Fruit fly (Drosophila melanogaster) whole organism, embryonic: ENCODE measurements around the gene mRpS7.

Experiments used
- Bgb ChIP-seq: fragments of 200-800 bp; sonication (Bioruptor generic); IDR thresholded peaks from 2 replicates; pipeline ENCODE4 v1.3.6; 2022; ENCODE audit warnings: missing biosample characterization, missing genetic modification characterization; ENCODE audit not compliant: partially characterized antibody
- CG11504 ChIP-seq: fragments of 200-800 bp; sonication (Bioruptor generic); optimal IDR thresholded peaks from 3 replicates; lab custom pipeline; 2019; ENCODE audit warnings: missing biosample characterization, mild to moderate bottlenecking, missing genetic modification characterization, moderate library complexity
- CG12391 ChIP-seq: fragments of 200-800 bp; sonication (Bioruptor generic); optimal IDR thresholded peaks from 3 replicates; lab custom pipeline; 2018; ENCODE audit warnings: missing biosample characterization, mild to moderate bottlenecking, missing genetic modification characterization, moderate library complexity
- CG13123 ChIP-seq: fragments of 200-800 bp; sonication (Bioruptor generic); optimal IDR thresholded peaks from 2 replicates; lab custom pipeline; 2016; ENCODE audit warnings: missing biosample characterization, missing genetic modification characterization
- CG15011 ChIP-seq: fragments of 200-800 bp; sonication (Bioruptor generic); optimal IDR thresholded peaks from 3 replicates; lab custom pipeline; 2018; ENCODE audit warnings: missing biosample characterization, mild to moderate bottlenecking, missing genetic modification characterization
- CG16779 ChIP-seq: fragments of 200-800 bp; sonication (Bioruptor generic); IDR thresholded peaks from 2 replicates; pipeline ENCODE4 v1.3.6; 2022; ENCODE audit warnings: missing biosample characterization, missing genetic modification characterization
- CG17359 ChIP-seq: fragments of 200-800 bp; sonication (Bioruptor generic); optimal IDR thresholded peaks from 3 replicates; lab custom pipeline; 2018; ENCODE audit warnings: missing biosample characterization, mild to moderate bottlenecking, missing genetic modification characterization, moderate library complexity
- CG17568 ChIP-seq: fragments of 200-800 bp; sonication (Bioruptor generic); optimal IDR thresholded peaks from 2 replicates; lab custom pipeline; 2018; ENCODE audit warnings: missing biosample characterization, mild to moderate bottlenecking, missing genetic modification characterization, moderate library complexity
- CG17829 ChIP-seq: fragments of 200-800 bp; optimal IDR thresholded peaks from 2 replicates; lab custom pipeline; 2019; ENCODE audit warnings: missing biosample characterization, mild to moderate bottlenecking, missing genetic modification characterization, moderate library complexity
- CG1832 ChIP-seq: fragments of 200-800 bp; sonication (Bioruptor generic); optimal IDR thresholded peaks from 2 replicates; lab custom pipeline; 2017; ENCODE audit warnings: missing biosample characterization, mild to moderate bottlenecking, missing genetic modification characterization, inconsistent platforms
- CG18599 ChIP-seq: fragments of 200-800 bp; sonication (Bioruptor generic); optimal IDR thresholded peaks from 3 replicates; lab custom pipeline; 2017; ENCODE audit warnings: missing biosample characterization, missing genetic modification characterization, mild to moderate bottlenecking, moderate library complexity, missing genetic modification reagents
- CG2129 ChIP-seq: fragments of 200-800 bp; sonication (Bioruptor generic); IDR thresholded peaks from 2 replicates; pipeline ENCODE4 v1.3.6; 2022; ENCODE audit warnings: missing biosample characterization, missing genetic modification characterization; ENCODE audit not compliant: partially characterized antibody
- CG2199 ChIP-seq: fragments of 200-800 bp; sonication (Bioruptor generic); IDR thresholded peaks from 3 replicates; pipeline ENCODE4 v1.3.6; 2022; ENCODE audit warnings: missing biosample characterization, missing genetic modification characterization
- CG32767 ChIP-seq: fragments of 200-800 bp; sonication (Bioruptor generic); IDR thresholded peaks from 2 replicates; pipeline ENCODE4 v1.3.6; 2022; ENCODE audit warnings: missing biosample characterization, missing genetic modification characterization
- CG3726 ChIP-seq: fragments of 200-800 bp; sonication (Bioruptor generic); IDR thresholded peaks from 3 replicates; pipeline ENCODE4, ENCODE4 v1.3.6; 2022; ENCODE audit warnings: missing biosample characterization, missing genetic modification characterization
- CG42726 ChIP-seq: fragments of 200-800 bp; sonication (Bioruptor generic); IDR thresholded peaks from 2 replicates; pipeline ENCODE4 v1.3.6; 2022; ENCODE audit warnings: missing biosample characterization, missing genetic modification characterization; ENCODE audit not compliant: partially characterized antibody
- CG4282 ChIP-seq: fragments of 200-800 bp; sonication (Bioruptor generic); optimal IDR thresholded peaks from 2 replicates; lab custom pipeline; 2016; ENCODE audit warnings: missing biosample characterization, missing genetic modification characterization
- CG4820 ChIP-seq: fragments of 200-800 bp; sonication (Bioruptor generic); optimal IDR thresholded peaks from 3 replicates; lab custom pipeline; 2016; ENCODE audit warnings: missing biosample characterization, missing genetic modification characterization
- CG5180 ChIP-seq: fragments of 200-800 bp; sonication (Bioruptor generic); optimal IDR thresholded peaks from 3 replicates; lab custom pipeline; 2017; ENCODE audit warnings: missing biosample characterization, missing genetic modification characterization, mild to moderate bottlenecking, moderate library complexity, missing genetic modification reagents
- CG6175 ChIP-seq: fragments of 200-800 bp; sonication (Bioruptor generic); IDR thresholded peaks from 3 replicates; pipeline ENCODE4 v1.3.6; 2022; ENCODE audit warnings: missing biosample characterization, missing genetic modification characterization
- CG6765 ChIP-seq: fragments of 200-800 bp; sonication (Bioruptor generic); optimal IDR thresholded peaks from 3 replicates; lab custom pipeline; 2017; ENCODE audit warnings: missing biosample characterization, mild to moderate bottlenecking, missing genetic modification characterization
- CG6791 ChIP-seq: fragments of 200-800 bp; sonication (Bioruptor generic); IDR thresholded peaks from 3 replicates; pipeline ENCODE4 v1.3.6; 2022; ENCODE audit warnings: missing biosample characterization, missing genetic modification characterization; ENCODE audit not compliant: partially characterized antibody
- CG8944 ChIP-seq: fragments of 200-800 bp; sonication (Bioruptor generic); optimal IDR thresholded peaks from 3 replicates; lab custom pipeline; 2016; ENCODE audit warnings: missing biosample characterization, missing genetic modification characterization
- CHES-1-like ChIP-seq: fragments of 200-800 bp; sonication (Bioruptor generic); optimal IDR thresholded peaks from 2 replicates; lab custom pipeline; 2016; ENCODE audit warnings: missing biosample characterization, missing genetic modification characterization
- CkIIα-i1 ChIP-seq: fragments of 200-800 bp; sonication (Bioruptor generic); IDR thresholded peaks from 2 replicates; pipeline ENCODE4 v1.3.6; 2022; ENCODE audit warnings: missing biosample characterization, missing genetic modification characterization
- D19A ChIP-seq: fragments of 200-800 bp; optimal IDR thresholded peaks from 3 replicates; lab custom pipeline; 2019; ENCODE audit warnings: missing biosample characterization, mild to moderate bottlenecking, missing genetic modification characterization, moderate library complexity
- Dip2 ChIP-seq: fragments of 200-800 bp; sonication (Bioruptor generic); IDR thresholded peaks from 2 replicates; pipeline ENCODE4 v1.3.6; 2022; ENCODE audit warnings: missing biosample characterization, missing genetic modification characterization
- GATAe ChIP-seq: fragments of 200-800 bp; sonication (Bioruptor generic); conservative IDR thresholded peaks from 2 replicates; pipeline ENCODE4 v1.3.6; 2022; ENCODE audit warnings: missing biosample characterization, missing genetic modification characterization
- Lpt ChIP-seq: fragments of >200 bp; optimal IDR thresholded peaks from 2 replicates; lab custom pipeline; 2018; ENCODE audit warnings: missing biosample characterization, missing genetic modification characterization
- MESR4 ChIP-seq: fragments of 200-800 bp; sonication (Bioruptor generic); optimal IDR thresholded peaks from 2 replicates; lab custom pipeline; 2018; ENCODE audit warnings: missing biosample characterization, mild to moderate bottlenecking, missing genetic modification characterization, moderate library complexity
- Nf-YC ChIP-seq: fragments of 200-800 bp; optimal IDR thresholded peaks from 3 replicates; lab custom pipeline; 2019; ENCODE audit warnings: missing biosample characterization, mild to moderate bottlenecking, missing genetic modification characterization, moderate library complexity
- NfI ChIP-seq: fragments of 200-800 bp; sonication (Bioruptor generic); optimal IDR thresholded peaks from 3 replicates; lab custom pipeline; 2018; ENCODE audit warnings: missing biosample characterization, mild to moderate bottlenecking, missing genetic modification characterization, moderate library complexity
- ara ChIP-seq: fragments of 200-800 bp; sonication (Bioruptor generic); IDR thresholded peaks from 2 replicates; pipeline ENCODE4 v1.3.6; 2022; ENCODE audit warnings: missing biosample characterization, missing genetic modification characterization
- br ChIP-seq: fragments of >200 bp; optimal IDR thresholded peaks from 2 replicates; lab custom pipeline; 2017
- cato ChIP-seq: fragments of 200-800 bp; sonication (Bioruptor generic); optimal IDR thresholded peaks from 2 replicates; lab custom pipeline; 2016; ENCODE audit warnings: missing biosample characterization, missing genetic modification characterization, borderline replicate concordance
- danr ChIP-seq: fragments of 200-800 bp; sonication (Bioruptor generic); IDR thresholded peaks from 2 replicates; pipeline ENCODE4 v1.3.6; 2022; ENCODE audit warnings: missing biosample characterization, missing genetic modification characterization
- disco-r ChIP-seq: fragments of 200-800 bp; sonication (Bioruptor generic); optimal IDR thresholded peaks from 2 replicates; lab custom pipeline; 2016; ENCODE audit warnings: missing biosample characterization, missing genetic modification characterization
- fd3F ChIP-seq: fragments of 200-800 bp; sonication (Bioruptor generic); optimal IDR thresholded peaks from 2 replicates; lab custom pipeline; 2018; ENCODE audit warnings: missing biosample characterization, mild to moderate bottlenecking, missing genetic modification characterization, moderate library complexity
- ftz-f1 ChIP-seq: fragments of 200-800 bp; sonication (Bioruptor generic); optimal IDR thresholded peaks from 2 replicates; lab custom pipeline; 2016; ENCODE audit warnings: missing biosample characterization, missing genetic modification characterization
- gce ChIP-seq: fragments of 200-800 bp; sonication (Bioruptor generic); IDR thresholded peaks from 3 replicates; pipeline ENCODE4 v1.3.6; 2022; ENCODE audit warnings: missing biosample characterization, missing genetic modification characterization
- gsb-n ChIP-seq: fragments of 200-800 bp; sonication (Bioruptor generic); optimal IDR thresholded peaks from 3 replicates; lab custom pipeline; 2018; ENCODE audit warnings: missing biosample characterization, mild to moderate bottlenecking, missing genetic modification characterization
- klu ChIP-seq: fragments of 200-800 bp; sonication (Bioruptor generic); IDR thresholded peaks from 2 replicates; pipeline ENCODE4 v1.3.6; 2022; ENCODE audit warnings: missing biosample characterization, missing genetic modification characterization
- lbe ChIP-seq: fragments of 200-800 bp; sonication (Bioruptor generic); optimal IDR thresholded peaks from 2 replicates; lab custom pipeline; 2016; ENCODE audit warnings: missing biosample characterization, mild to moderate bottlenecking, missing genetic modification characterization
- nmo ChIP-seq: fragments of 200-800 bp; sonication (Bioruptor generic); optimal IDR thresholded peaks from 2 replicates; lab custom pipeline; 2018; ENCODE audit warnings: missing biosample characterization, mild to moderate bottlenecking, missing genetic modification characterization, moderate library complexity
- oc ChIP-seq: fragments of 200-800 bp; sonication (Bioruptor generic); optimal IDR thresholded peaks from 2 replicates; lab custom pipeline; 2018; ENCODE audit warnings: missing biosample characterization, mild to moderate bottlenecking, missing genetic modification characterization, moderate library complexity
- onecut ChIP-seq: fragments of 200-800 bp; sonication (Bioruptor generic); IDR thresholded peaks from 2 replicates; pipeline ENCODE4 v1.3.6; 2022; ENCODE audit warnings: missing biosample characterization, missing genetic modification characterization
- pzg ChIP-seq: fragments of 200-800 bp; sonication (Bioruptor generic); optimal IDR thresholded peaks from 3 replicates; lab custom pipeline; 2018; ENCODE audit warnings: missing biosample characterization, mild to moderate bottlenecking, missing genetic modification characterization, moderate library complexity
- sc ChIP-seq, 3 experiments: fragments of >200 bp in 2 of 3; fragments of 200-800 bp in 1 of 3; sonication (Bioruptor generic) in 1 of 3; optimal IDR thresholded peaks; 2 replicates in 2 of 3; 3 replicates in 1 of 3; lab custom pipeline; 2017; ENCODE audit warnings: mild to moderate bottlenecking in 1 of 3, missing biosample characterization in 1 of 3, missing genetic modification characterization in 1 of 3, missing genetic modification reagents in 1 of 3
- slbo ChIP-seq: fragments of 200-800 bp; sonication (Bioruptor generic); IDR thresholded peaks from 2 replicates; pipeline ENCODE4 v1.3.6; 2022; ENCODE audit warnings: missing biosample characterization, missing genetic modification characterization
- vfl ChIP-seq: fragments of 200-800 bp; sonication (Bioruptor generic); optimal IDR thresholded peaks from 2 replicates; lab custom pipeline; 2016; ENCODE audit warnings: missing biosample characterization, missing genetic modification characterization
- z ChIP-seq: fragments of 200-800 bp; sonication (Bioruptor generic); IDR thresholded peaks from 3 replicates; pipeline ENCODE4 v1.3.6; 2022; ENCODE audit warnings: missing biosample characterization, missing genetic modification characterization

Gene mRpS7

dm6 chr2L:10341405-10341804, 45.1 kb upstream of the mRpS7 start, which contains the start of gene CG31715 (continued):
- TF ChIP-seq Lpt (no peak), CG15011 (GFP tag; lab: Kevin White, UChicago) (no peak), oc (tag; lab: Kevin White, UChicago) (no peak), Dip2 (GFP tag; lab: Robert Waterston, UW) (no peak), lbe (GFP tag; lab: Kevin White, UChicago) (peak; percentile 44), CG2129 (GFP tag; lab: Robert Waterston, UW) (no peak), CG6175 (GFP tag; lab: Robert Waterston, UW) (no peak), sc (optimal IDR thresholded peaks at IDR 0.05; lab: Kevin White, UChicago) (no peak), sc (GFP tag; optimal IDR thresholded peaks at IDR 0.05; lab: Kevin White, UChicago) (no peak), ftz-f1 (no peak), gce (GFP tag; lab: Robert Waterston, UW) (no peak), disco-r (GFP tag; lab: Kevin White, UChicago) (no peak), CG12391 (tag; lab: Kevin White, UChicago) (peak; percentile 54), cato (GFP tag; lab: Kevin White, UChicago) (no peak), CG16779 (GFP tag; lab: Robert Waterston, UW) (no peak), CG2199 (GFP tag; lab: Robert Waterston, UW) (no peak), CG13123 (GFP tag; lab: Kevin White, UChicago) (no peak), D19A (tag; lab: Kevin White, UChicago) (peak; percentile 8), CG4282 (GFP tag; lab: Kevin White, UChicago) (no peak), CG32767 (GFP tag; lab: Robert Waterston, UW) (no peak), ara (GFP tag; lab: Robert Waterston, UW) (no peak), MESR4 (GFP tag; lab: Kevin White, UChicago) (peak; percentile 25), slbo (GFP tag; lab: Robert Waterston, UW) (peak; percentile 66), danr (GFP tag; lab: Robert Waterston, UW) (no peak), CG17829 (tag; lab: Kevin White, UChicago) (peak; percentile 16), CG42726 (no peak), CG5180 (GFP tag; lab: Kevin White, UChicago) (no peak), CG8944 (GFP tag; lab: Kevin White, UChicago) (no peak), klu (GFP tag; lab: Robert Waterston, UW) (no peak), br (lab: Kevin White, UChicago) (no peak), vfl (GFP tag; lab: Kevin White, UChicago) (no peak), z (no peak), CG6791 (GFP tag; lab: Robert Waterston, UW) (no peak), pzg (GFP tag; lab: Kevin White, UChicago) (peak; percentile 42), GATAe (GFP tag; lab: Robert Waterston, UW) (no peak), CHES-1-like (GFP tag; lab: Kevin White, UChicago) (no peak), NfI (GFP tag; lab: Kevin White, UChicago) (no peak), CG17359 (tag; lab: Kevin White, UChicago) (no peak), onecut (GFP tag; lab: Robert Waterston, UW) (no peak), gsb-n (tag; lab: Kevin White, UChicago) (peak; percentile 18), CG6765 (no peak), CG11504 (no peak), CkIIα-i1 (GFP tag; lab: Robert Waterston, UW) (no peak), nmo (GFP tag; lab: Kevin White, UChicago) (no peak), CG3726 (no peak), CG17568 (GFP tag; lab: Kevin White, UChicago) (no peak), Bgb (GFP tag; lab: Robert Waterston, UW) (peak; percentile 41; the same call in 1 of the 2 replicates), CG4820 (GFP tag; lab: Kevin White, UChicago) (no peak), fd3F (GFP tag; lab: Kevin White, UChicago) (no peak), Nf-YC (peak; percentile 14), CG18599 (GFP tag; lab: Kevin White, UChicago) (no peak), CG1832 (GFP tag; lab: Kevin White, UChicago) (no peak)
